Fruit fly (Drosophila melanogaster) whole organism, embryonic: ENCODE data around the gene MED14.

ENCODE experiments used
- ATbp ChIP-seq: fragments of 200-800 bp; sonication (Bioruptor generic); optimal IDR thresholded peaks from 2 replicates; lab custom pipeline; 2017; ENCODE audit warnings: missing biosample characterization, mild to moderate bottlenecking, missing genetic modification characterization, missing genetic modification reagents
- CG1024 ChIP-seq: fragments of 200-800 bp; sonication (Bioruptor generic); IDR thresholded peaks from 2 replicates; pipeline ENCODE4 v1.3.6; 2022; ENCODE audit warnings: missing biosample characterization, missing genetic modification characterization
- CG10431 ChIP-seq: fragments of 200-800 bp; sonication (Bioruptor generic); optimal IDR thresholded peaks from 3 replicates; lab custom pipeline; 2018; ENCODE audit warnings: missing biosample characterization, mild to moderate bottlenecking, missing genetic modification characterization
- CG10979 ChIP-seq: fragments of 200-800 bp; sonication (Bioruptor generic); optimal IDR thresholded peaks from 2 replicates; lab custom pipeline; 2018; ENCODE audit warnings: missing biosample characterization, mild to moderate bottlenecking, missing genetic modification characterization, moderate library complexity
- CG11695 ChIP-seq: fragments of 200-800 bp; sonication (Bioruptor generic); IDR thresholded peaks from 3 replicates; pipeline ENCODE4 v1.3.6; 2022; ENCODE audit warnings: missing biosample characterization, missing genetic modification characterization
- CG1233 ChIP-seq: fragments of 200-800 bp; sonication (Bioruptor generic); optimal IDR thresholded peaks from 4 replicates; lab custom pipeline; 2018; ENCODE audit warnings: missing biosample characterization, mild to moderate bottlenecking, missing genetic modification characterization
- CG12659 ChIP-seq: fragments of 200-800 bp; sonication (Bioruptor generic); optimal IDR thresholded peaks from 3 replicates; lab custom pipeline; 2017; ENCODE audit warnings: mild to moderate bottlenecking, missing biosample characterization, missing genetic modification reagents, missing genetic modification characterization
- CG14050 ChIP-seq: fragments of 200-800 bp; sonication (Bioruptor generic); IDR thresholded peaks from 3 replicates; pipeline ENCODE4 v1.3.6; 2022; ENCODE audit warnings: missing biosample characterization, missing genetic modification characterization
- CG16813 ChIP-seq: fragments of 200-800 bp; sonication (Bioruptor generic); IDR thresholded peaks from 3 replicates; pipeline ENCODE4 v1.3.6; 2022; ENCODE audit warnings: missing biosample characterization, missing genetic modification characterization; ENCODE audit not compliant: partially characterized antibody
- CG17912 ChIP-seq: fragments of 200-800 bp; sonication (Bioruptor generic); optimal IDR thresholded peaks from 2 replicates; lab custom pipeline; 2018; ENCODE audit warnings: missing biosample characterization, mild to moderate bottlenecking, missing genetic modification characterization
- CG2875 ChIP-seq: fragments of 200-800 bp; sonication (Bioruptor generic); optimal IDR thresholded peaks from 2 replicates; lab custom pipeline; 2017; ENCODE audit warnings: missing biosample characterization, mild to moderate bottlenecking, missing genetic modification characterization, missing genetic modification reagents
- CG4424 ChIP-seq: fragments of 200-800 bp; sonication (Bioruptor generic); optimal IDR thresholded peaks from 3 replicates; lab custom pipeline; 2016; ENCODE audit warnings: missing biosample characterization, missing genetic modification characterization
- CG4617 ChIP-seq: fragments of 200-800 bp; sonication (Bioruptor generic); optimal IDR thresholded peaks from 3 replicates; lab custom pipeline; 2016; ENCODE audit warnings: missing biosample characterization, missing genetic modification characterization, borderline replicate concordance
- CG7963 ChIP-seq: fragments of 200-800 bp; sonication (Bioruptor generic); IDR thresholded peaks from 3 replicates; pipeline ENCODE4 v1.3.6; 2022; ENCODE audit warnings: missing biosample characterization, missing genetic modification characterization; ENCODE audit not compliant: partially characterized antibody
- CG8281 ChIP-seq: fragments of 200-800 bp; sonication (Bioruptor generic); optimal IDR thresholded peaks from 2 replicates; lab custom pipeline; 2018; ENCODE audit warnings: missing biosample characterization, mild to moderate bottlenecking, missing genetic modification characterization, moderate library complexity
- CG8359 ChIP-seq: fragments of 200-800 bp; sonication (Bioruptor generic); optimal IDR thresholded peaks from 2 replicates; lab custom pipeline; 2017; ENCODE audit warnings: missing biosample characterization, mild to moderate bottlenecking, missing genetic modification characterization, borderline replicate concordance
- CG8478 ChIP-seq: fragments of >200 bp; optimal IDR thresholded peaks from 2 replicates; lab custom pipeline; 2018
- CG9932 ChIP-seq: fragments of 200-800 bp; sonication (Bioruptor generic); IDR thresholded peaks from 2 replicates; pipeline ENCODE4 v1.3.6; 2022; ENCODE audit warnings: missing biosample characterization, missing genetic modification characterization
- CrebB ChIP-seq: fragments of 200-800 bp; sonication (Bioruptor generic); optimal IDR thresholded peaks from 3 replicates; lab custom pipeline; 2018; ENCODE audit warnings: missing biosample characterization, mild to moderate bottlenecking, missing genetic modification characterization
- Dbx ChIP-seq: fragments of 200-800 bp; sonication (Bioruptor generic); IDR thresholded peaks from 3 replicates; pipeline ENCODE4 v1.3.6; 2022; ENCODE audit warnings: missing biosample characterization, missing genetic modification characterization
- Dll ChIP-seq: fragments of 200-800 bp; sonication (Bioruptor generic); IDR thresholded peaks from 4 replicates; pipeline ENCODE4 v1.3.6; 2022; ENCODE audit warnings: missing biosample characterization, missing genetic modification characterization; ENCODE audit not compliant: partially characterized antibody
- H15 ChIP-seq: fragments of 200-800 bp; sonication (Bioruptor generic); IDR thresholded peaks from 3 replicates; pipeline ENCODE4 v1.3.6; 2022; ENCODE audit warnings: missing biosample characterization, missing genetic modification characterization
- H2.0 ChIP-seq: fragments of 200-800 bp; sonication (Bioruptor generic); IDR thresholded peaks from 2 replicates; pipeline ENCODE4 v1.3.6; 2022; ENCODE audit warnings: missing biosample characterization, missing genetic modification characterization
- HLH4C ChIP-seq: fragments of 200-800 bp; sonication (Bioruptor generic); IDR thresholded peaks from 3 replicates; pipeline ENCODE4 v1.3.6; 2022; ENCODE audit warnings: missing biosample characterization, missing genetic modification characterization; ENCODE audit not compliant: partially characterized antibody
- Hr51 ChIP-seq, 2 experiments: fragments of 200-800 bp; sonication (Bioruptor generic); optimal IDR thresholded peaks; 2 replicates in 1 of 2; 3 replicates in 1 of 2; lab custom pipeline; 2016 to 2018; ENCODE audit warnings: missing biosample characterization in 2 of 2, missing genetic modification characterization in 2 of 2, mild to moderate bottlenecking in 1 of 2, moderate library complexity in 1 of 2
- Jarid2 ChIP-seq: fragments of 200-800 bp; sonication (Bioruptor generic); optimal IDR thresholded peaks from 3 replicates; lab custom pipeline; 2017; ENCODE audit warnings: mild to moderate bottlenecking, missing biosample characterization, missing genetic modification reagents, missing genetic modification characterization
- Mrtf ChIP-seq: fragments of 200-800 bp; sonication (Bioruptor generic); IDR thresholded peaks from 3 replicates; pipeline ENCODE4 v1.3.6; 2022; ENCODE audit warnings: missing biosample characterization, missing genetic modification characterization
- Neu2 ChIP-seq: fragments of 200-800 bp; sonication (Bioruptor generic); optimal IDR thresholded peaks from 3 replicates; lab custom pipeline; 2016; ENCODE audit warnings: missing biosample characterization, missing genetic modification characterization, borderline replicate concordance
- Nf-YA ChIP-seq: fragments of 200-800 bp; sonication (Bioruptor generic); IDR thresholded peaks from 2 replicates; pipeline ENCODE4 v1.3.6; 2022; ENCODE audit warnings: missing biosample characterization, missing genetic modification characterization
- Sry-β ChIP-seq: fragments of 200-800 bp; sonication (Bioruptor generic); optimal IDR thresholded peaks from 2 replicates; lab custom pipeline; 2018; ENCODE audit warnings: missing biosample characterization, mild to moderate bottlenecking, missing genetic modification characterization, moderate library complexity
- TFAM ChIP-seq: fragments of 200-800 bp; sonication (Bioruptor generic); optimal IDR thresholded peaks from 2 replicates; lab custom pipeline; 2017; ENCODE audit warnings: missing biosample characterization, missing genetic modification characterization, inconsistent platforms
- YL-1 ChIP-seq: fragments of 200-800 bp; sonication (Bioruptor generic); optimal IDR thresholded peaks from 3 replicates; lab custom pipeline; 2017; ENCODE audit warnings: missing biosample characterization, mild to moderate bottlenecking, missing genetic modification characterization
- abd-A ChIP-seq: fragments of 200-800 bp; sonication (Bioruptor generic); optimal IDR thresholded peaks from 3 replicates; lab custom pipeline; 2019; ENCODE audit warnings: missing biosample characterization, mild to moderate bottlenecking, missing genetic modification characterization, moderate library complexity
- al ChIP-seq: fragments of 200-800 bp; sonication (Bioruptor generic); IDR thresholded peaks from 2 replicates; pipeline ENCODE4 v1.3.6; 2022; ENCODE audit warnings: missing biosample characterization, missing genetic modification characterization
- aop ChIP-seq: fragments of 200-800 bp; sonication (Bioruptor generic); IDR thresholded peaks from 2 replicates; pipeline ENCODE4 v1.3.6; 2022; ENCODE audit warnings: missing biosample characterization, missing genetic modification characterization
- cad ChIP-seq: fragments of >200 bp; optimal IDR thresholded peaks from 2 replicates; lab custom pipeline; 2017; ENCODE audit warnings: missing biosample characterization, missing genetic modification characterization
- cato ChIP-seq: fragments of 200-800 bp; sonication (Bioruptor generic); optimal IDR thresholded peaks from 2 replicates; lab custom pipeline; 2016; ENCODE audit warnings: missing biosample characterization, missing genetic modification characterization, borderline replicate concordance
- dan ChIP-seq: fragments of 200-800 bp; sonication (Bioruptor generic); IDR thresholded peaks from 2 replicates; pipeline ENCODE4 v1.3.6; 2022; ENCODE audit warnings: missing biosample characterization, missing genetic modification characterization
- gce ChIP-seq: fragments of 200-800 bp; sonication (Bioruptor generic); IDR thresholded peaks from 3 replicates; pipeline ENCODE4 v1.3.6; 2022; ENCODE audit warnings: missing biosample characterization, missing genetic modification characterization
- inv ChIP-seq: fragments of 200-800 bp; sonication (Bioruptor generic); IDR thresholded peaks from 2 replicates; pipeline ENCODE4 v1.3.6; 2022; ENCODE audit warnings: missing biosample characterization, missing genetic modification characterization; ENCODE audit not compliant: partially characterized antibody
- jigr1 ChIP-seq: fragments of 200-800 bp; sonication (Bioruptor generic); IDR thresholded peaks from 3 replicates; pipeline ENCODE4 v1.3.6; 2022; ENCODE audit warnings: missing biosample characterization, missing genetic modification characterization
- klu ChIP-seq: fragments of 200-800 bp; sonication (Bioruptor generic); IDR thresholded peaks from 2 replicates; pipeline ENCODE4 v1.3.6; 2022; ENCODE audit warnings: missing biosample characterization, missing genetic modification characterization
- mam ChIP-seq: fragments of 200-800 bp; sonication (Bioruptor generic); optimal IDR thresholded peaks from 3 replicates; lab custom pipeline; 2016; ENCODE audit warnings: missing biosample characterization, missing genetic modification characterization
- phol ChIP-seq: fragments of 200-800 bp; sonication (Bioruptor generic); optimal IDR thresholded peaks from 3 replicates; lab custom pipeline; 2018; ENCODE audit warnings: missing biosample characterization, mild to moderate bottlenecking, missing genetic modification characterization, moderate library complexity
- rib ChIP-seq: fragments of 200-800 bp; sonication (Bioruptor generic); IDR thresholded peaks from 2 replicates; pipeline ENCODE4 v1.3.6; 2022; ENCODE audit warnings: missing biosample characterization, missing genetic modification characterization
- sc ChIP-seq, 3 experiments: fragments of >200 bp in 2 of 3; fragments of 200-800 bp in 1 of 3; sonication (Bioruptor generic) in 1 of 3; optimal IDR thresholded peaks; 2 replicates in 2 of 3; 3 replicates in 1 of 3; lab custom pipeline; 2017; ENCODE audit warnings: mild to moderate bottlenecking in 1 of 3, missing biosample characterization in 1 of 3, missing genetic modification characterization in 1 of 3, missing genetic modification reagents in 1 of 3
- trem ChIP-seq: fragments of 200-800 bp; optimal IDR thresholded peaks from 3 replicates; lab custom pipeline; 2019; ENCODE audit warnings: missing biosample characterization, mild to moderate bottlenecking, missing genetic modification characterization, moderate library complexity
- yki ChIP-seq: fragments of >200 bp; optimal IDR thresholded peaks from 3 replicates; lab custom pipeline; 2018
- z ChIP-seq: fragments of 200-800 bp; sonication (Bioruptor generic); IDR thresholded peaks from 3 replicates; pipeline ENCODE4 v1.3.6; 2022; ENCODE audit warnings: missing biosample characterization, missing genetic modification characterization

Gene MED14

DNA sequence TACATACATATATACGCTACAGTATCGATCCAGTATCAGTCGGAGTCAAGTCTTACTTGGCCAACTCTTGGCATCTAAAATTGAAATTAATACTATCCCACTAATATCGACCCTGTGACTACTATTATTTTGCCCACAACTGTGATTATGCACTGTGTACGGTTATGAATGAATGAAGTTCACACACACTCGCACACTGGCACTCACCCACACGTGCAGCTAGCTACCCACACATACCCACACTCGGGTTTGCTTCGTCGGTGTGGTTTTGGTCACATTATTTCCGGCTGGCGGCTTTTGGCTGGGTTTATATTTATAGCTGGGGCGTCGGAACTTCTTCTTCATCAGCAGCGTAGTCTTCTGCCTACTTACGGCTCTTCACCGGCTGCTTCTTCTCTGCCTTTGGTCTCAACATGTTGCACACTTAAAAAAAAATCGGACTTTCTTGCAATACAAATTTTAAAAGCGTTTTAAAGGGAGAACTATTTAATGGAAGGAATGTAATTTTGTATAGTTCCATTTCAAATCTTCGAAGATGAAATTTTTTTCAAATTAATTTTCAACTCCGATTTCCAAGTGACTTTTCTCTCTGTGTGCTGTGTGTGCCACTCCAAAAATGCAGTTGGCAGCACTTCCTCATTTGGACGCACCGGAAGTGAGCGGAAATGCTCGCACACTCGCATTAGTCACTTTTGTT lies 41.4 kb downstream of the MED14 start (continued):
- TF ChIP-seq sc (optimal IDR thresholded peaks at IDR 0.05; lab: Kevin White, UChicago) (no peak), sc (GFP tag; optimal IDR thresholded peaks at IDR 0.05; lab: Kevin White, UChicago) (peak; percentile 87), Neu2 (peak; percentile 68), z (GFP tag; lab: Robert Waterston, UW) (0 out of 3 replicates have a peak, but pooled peaks have one; percentile 7), CG12659 (peak; percentile 89), CG10979 (tag; lab: Kevin White, UChicago) (peak; percentile 96), HLH4C (GFP tag; lab: Robert Waterston, UW) (no peak), CrebB (tag; lab: Kevin White, UChicago) (peak; percentile 66), H2.0 (GFP tag; lab: Robert Waterston, UW) (peak; percentile 90), mam (GFP tag; lab: Kevin White, UChicago) (peak; percentile 80), CG7963 (GFP tag; lab: Robert Waterston, UW) (no peak), CG10431 (GFP tag; lab: Kevin White, UChicago) (peak; percentile 90), CG4617 (peak; percentile 73), CG9932 (GFP tag; lab: Robert Waterston, UW) (peak; percentile 43), jigr1 (GFP tag; lab: Robert Waterston, UW) (peak; percentile 71; the same call in 2 of the 3 replicates), ATbp (peak; percentile 94), CG8359 (peak; percentile 83), Jarid2 (GFP tag; lab: Kevin White, UChicago) (peak; percentile 57), gce (GFP tag; lab: Robert Waterston, UW) (peak; percentile 92), CG14050 (GFP tag; lab: Robert Waterston, UW) (peak; percentile 88), Dll (GFP tag; lab: Robert Waterston, UW) (no peak), cato (GFP tag; lab: Kevin White, UChicago) (peak; percentile 90), Mrtf (GFP tag; lab: Robert Waterston, UW) (peak; percentile 87), al (GFP tag; lab: Robert Waterston, UW) (no peak; the same call in 1 of the 2 replicates), dan (GFP tag; lab: Robert Waterston, UW) (peak; percentile 87), CG8478 (lab: Kevin White, UChicago) (no peak), CG8281 (tag; lab: Kevin White, UChicago) (peak; percentile 74), Hr51 (GFP tag; optimal IDR thresholded peaks at IDR 0.05; lab: Kevin White, UChicago) (peak; percentile 79 to 91), CG1024 (peak; percentile 88), abd-A (tag; lab: Kevin White, UChicago) (no peak), CG11695 (GFP tag; lab: Robert Waterston, UW) (peak; percentile 84), Dbx (no peak; the same call in 2 of the 3 replicates), TFAM (GFP tag; lab: Kevin White, UChicago) (peak; percentile 84), CG17912 (no peak), Nf-YA (peak; percentile 87), CG4424 (GFP tag; lab: Kevin White, UChicago) (peak; percentile 93), YL-1 (GFP tag; lab: Kevin White, UChicago) (peak; percentile 69), klu (GFP tag; lab: Robert Waterston, UW) (peak; percentile 71), trem (tag; lab: Kevin White, UChicago) (peak; percentile 96), CG16813 (no peak), cad (GFP tag; lab: Kevin White, UChicago) (no peak), aop (GFP tag; lab: Robert Waterston, UW) (peak; percentile 89), CG1233 (peak; percentile 85), H15 (GFP tag; lab: Robert Waterston, UW) (peak; percentile 92), yki (lab: Kevin White, UChicago) (no peak), phol (tag; lab: Kevin White, UChicago) (peak; percentile 94), CG2875 (peak; percentile 90), Sry-β (GFP tag; lab: Kevin White, UChicago) (peak; percentile 58), rib (GFP tag; lab: Robert Waterston, UW) (no peak), inv (GFP tag; lab: Robert Waterston, UW) (no peak)
